Fruit fly (Drosophila melanogaster) whole organism, embryonic: Measurements from ENCODE around the gene Agpat2.
A peak's percentile ranks its signal among the peaks of the same experiment; 100 is the strongest.

Source experiments
- Asciz ChIP-seq: fragments of 200-800 bp; sonication (Bioruptor generic); optimal IDR thresholded peaks from 2 replicates; lab custom pipeline; 2017; ENCODE audit warnings: missing biosample characterization, mild to moderate bottlenecking, missing genetic modification characterization, missing genetic modification reagents
- BtbVII ChIP-seq: fragments of 200-800 bp; sonication (Bioruptor generic); optimal IDR thresholded peaks from 3 replicates; lab custom pipeline; 2017; ENCODE audit warnings: missing biosample characterization, mild to moderate bottlenecking, missing genetic modification characterization
- Bteb2 ChIP-seq: fragments of 200-800 bp; sonication (Bioruptor generic); optimal IDR thresholded peaks from 2 replicates; lab custom pipeline; 2016; ENCODE audit warnings: missing biosample characterization, missing genetic modification characterization
- CG11456 ChIP-seq: fragments of 200-800 bp; sonication (Bioruptor generic); IDR thresholded peaks from 3 replicates; pipeline ENCODE4 v1.3.6; 2022; ENCODE audit warnings: missing biosample characterization, missing genetic modification characterization
- CG13775 ChIP-seq: fragments of 200-800 bp; sonication (Bioruptor generic); optimal IDR thresholded peaks from 3 replicates; lab custom pipeline; 2017; ENCODE audit warnings: missing biosample characterization, mild to moderate bottlenecking, missing genetic modification characterization
- CG15479 ChIP-seq: fragments of 200-800 bp; sonication (Bioruptor generic); optimal IDR thresholded peaks from 3 replicates; lab custom pipeline; 2019; ENCODE audit warnings: missing biosample characterization, mild to moderate bottlenecking, missing genetic modification characterization, moderate library complexity
- CG16863 ChIP-seq: fragments of 200-800 bp; sonication (Bioruptor generic); optimal IDR thresholded peaks from 3 replicates; lab custom pipeline; 2016; ENCODE audit warnings: missing biosample characterization, missing genetic modification characterization
- CG2129 ChIP-seq: fragments of 200-800 bp; sonication (Bioruptor generic); IDR thresholded peaks from 2 replicates; pipeline ENCODE4 v1.3.6; 2022; ENCODE audit warnings: missing biosample characterization, missing genetic modification characterization; ENCODE audit not compliant: partially characterized antibody
- CG2875 ChIP-seq: fragments of 200-800 bp; sonication (Bioruptor generic); optimal IDR thresholded peaks from 2 replicates; lab custom pipeline; 2017; ENCODE audit warnings: missing biosample characterization, mild to moderate bottlenecking, missing genetic modification characterization, missing genetic modification reagents
- CG2889 ChIP-seq: fragments of 200-800 bp; sonication (Bioruptor generic); IDR thresholded peaks from 3 replicates; pipeline ENCODE4 v1.3.6; 2022; ENCODE audit warnings: missing biosample characterization, missing genetic modification characterization
- CG3847 ChIP-seq: fragments of 200-800 bp; sonication (Bioruptor generic); IDR thresholded peaks from 2 replicates; pipeline ENCODE4 v1.3.6; 2022; ENCODE audit warnings: missing biosample characterization, missing genetic modification characterization
- CG4730 ChIP-seq: fragments of 200-800 bp; sonication (Bioruptor generic); IDR thresholded peaks from 2 replicates; pipeline ENCODE4 v1.3.6; 2022; ENCODE audit warnings: missing biosample characterization, missing genetic modification characterization
- CG6689 ChIP-seq: fragments of 200-800 bp; sonication (Bioruptor generic); IDR thresholded peaks from 2 replicates; pipeline ENCODE4 v1.3.6; 2022; ENCODE audit warnings: missing biosample characterization, missing genetic modification characterization
- CG9797 ChIP-seq: fragments of 200-800 bp; sonication (Bioruptor generic); optimal IDR thresholded peaks from 3 replicates; lab custom pipeline; 2018; ENCODE audit warnings: missing biosample characterization, mild to moderate bottlenecking, missing genetic modification characterization
- CG9817 ChIP-seq: fragments of 200-800 bp; sonication (Bioruptor generic); optimal IDR thresholded peaks from 2 replicates; lab custom pipeline; 2018; ENCODE audit warnings: missing biosample characterization, mild to moderate bottlenecking, missing genetic modification characterization, moderate library complexity
- CTCF ChIP-seq: fragments of 200-800 bp; sonication (Bioruptor generic); optimal IDR thresholded peaks from 2 replicates; lab custom pipeline; 2017; ENCODE audit warnings: missing biosample characterization, mild to moderate bottlenecking, missing genetic modification characterization, moderate library complexity
- CkIIα-i1 ChIP-seq: fragments of 200-800 bp; sonication (Bioruptor generic); IDR thresholded peaks from 2 replicates; pipeline ENCODE4 v1.3.6; 2022; ENCODE audit warnings: missing biosample characterization, missing genetic modification characterization
- D ChIP-seq, 2 experiments: fragments of 200-800 bp in 1 of 2; fragments of >200 bp in 1 of 2; sonication (Bioruptor generic) in 1 of 2; optimal IDR thresholded peaks; 2 replicates in 1 of 2; 3 replicates in 1 of 2; lab custom pipeline; 2017; ENCODE audit warnings: mild to moderate bottlenecking in 1 of 2, missing biosample characterization in 1 of 2, missing genetic modification characterization in 1 of 2, missing genetic modification reagents in 1 of 2
- E2f2 ChIP-seq: fragments of 200-800 bp; sonication (Bioruptor generic); IDR thresholded peaks from 2 replicates; pipeline ENCODE4 v1.3.6; 2022; ENCODE audit warnings: missing biosample characterization, missing genetic modification characterization
- Fer2 ChIP-seq: fragments of 200-800 bp; sonication (Bioruptor generic); optimal IDR thresholded peaks from 2 replicates; lab custom pipeline; 2018; ENCODE audit warnings: missing biosample characterization, mild to moderate bottlenecking, missing genetic modification characterization, moderate library complexity
- Gsc ChIP-seq: fragments of 200-800 bp; sonication (Bioruptor generic); IDR thresholded peaks from 2 replicates; pipeline ENCODE4 v1.3.6; 2022; ENCODE audit warnings: missing biosample characterization, missing genetic modification characterization
- Hand ChIP-seq: fragments of 200-800 bp; sonication (Bioruptor generic); optimal IDR thresholded peaks from 2 replicates; lab custom pipeline; 2017; ENCODE audit warnings: mild to moderate bottlenecking, missing biosample characterization, missing genetic modification reagents, missing genetic modification characterization
- Med ChIP-seq: fragments of 200-800 bp; sonication (Bioruptor generic); peaks from one replicate; lab custom pipeline; 2016; ENCODE audit warnings: missing biosample characterization, missing genetic modification characterization, mild to moderate bottlenecking, inconsistent platforms, moderate library complexity
- Mrtf ChIP-seq: fragments of 200-800 bp; sonication (Bioruptor generic); IDR thresholded peaks from 3 replicates; pipeline ENCODE4 v1.3.6; 2022; ENCODE audit warnings: missing biosample characterization, missing genetic modification characterization
- Pdp1 ChIP-seq, 2 experiments: fragments of 200-800 bp; sonication (Bioruptor generic); optimal IDR thresholded peaks; 3 replicates each; lab custom pipeline; 2016; ENCODE audit warnings: missing biosample characterization in 2 of 2, missing genetic modification characterization in 2 of 2, mild to moderate bottlenecking in 1 of 2, moderate library complexity in 1 of 2
- Rx ChIP-seq: fragments of 200-800 bp; sonication (Bioruptor generic); IDR thresholded peaks from 2 replicates; pipeline ENCODE4 v1.3.6; 2022; ENCODE audit warnings: missing biosample characterization, missing genetic modification characterization
- Side ChIP-seq: fragments of 200-800 bp; sonication (Bioruptor generic); optimal IDR thresholded peaks from 2 replicates; lab custom pipeline; 2016; ENCODE audit warnings: missing biosample characterization, missing genetic modification characterization
- Sox102F ChIP-seq: fragments of 200-800 bp; sonication (Bioruptor generic); optimal IDR thresholded peaks from 2 replicates; lab custom pipeline; 2018; ENCODE audit warnings: missing biosample characterization, mild to moderate bottlenecking, missing genetic modification characterization, moderate library complexity
- TFAM ChIP-seq: fragments of 200-800 bp; sonication (Bioruptor generic); optimal IDR thresholded peaks from 2 replicates; lab custom pipeline; 2017; ENCODE audit warnings: missing biosample characterization, missing genetic modification characterization, inconsistent platforms
- Tbp ChIP-seq: fragments of >200 bp; optimal IDR thresholded peaks from 2 replicates; lab custom pipeline; 2018; ENCODE audit warnings: missing biosample characterization, missing genetic modification characterization
- Xrp1 ChIP-seq: fragments of 200-800 bp; sonication (Bioruptor generic); IDR thresholded peaks from 2 replicates; pipeline ENCODE4 v1.3.6; 2022; ENCODE audit warnings: missing biosample characterization, missing genetic modification characterization
- ash1 ChIP-seq: fragments of 200-800 bp; sonication (Bioruptor generic); optimal IDR thresholded peaks from 2 replicates; lab custom pipeline; 2018; ENCODE audit warnings: missing biosample characterization, mild to moderate bottlenecking, missing genetic modification characterization
- bab2 ChIP-seq: fragments of 200-800 bp; sonication (Bioruptor generic); optimal IDR thresholded peaks from 2 replicates; lab custom pipeline; 2016; ENCODE audit warnings: missing biosample characterization, missing genetic modification characterization
- crc ChIP-seq: fragments of 200-800 bp; sonication (Bioruptor generic); optimal IDR thresholded peaks from 2 replicates; lab custom pipeline; 2016; ENCODE audit warnings: missing biosample characterization, missing genetic modification characterization
- dimm ChIP-seq: fragments of 200-800 bp; sonication (Bioruptor generic); IDR thresholded peaks from 2 replicates; pipeline ENCODE4 v1.3.6; 2022; ENCODE audit warnings: missing biosample characterization, missing genetic modification characterization
- dmrt99B ChIP-seq: fragments of 200-800 bp; sonication (Bioruptor generic); optimal IDR thresholded peaks from 2 replicates; lab custom pipeline; 2018; ENCODE audit warnings: missing biosample characterization, mild to moderate bottlenecking, missing genetic modification characterization, moderate library complexity
- ham ChIP-seq: fragments of 200-800 bp; sonication (Bioruptor generic); IDR thresholded peaks from 2 replicates; pipeline ENCODE4 v1.3.6; 2022; ENCODE audit warnings: missing biosample characterization, missing genetic modification characterization
- her ChIP-seq: fragments of 200-800 bp; sonication (Bioruptor generic); optimal IDR thresholded peaks from 2 replicates; lab custom pipeline; 2016; ENCODE audit warnings: missing biosample characterization, missing genetic modification characterization
- ind ChIP-seq: fragments of 200-800 bp; sonication (Bioruptor generic); optimal IDR thresholded peaks from 3 replicates; lab custom pipeline; 2016; ENCODE audit warnings: missing biosample characterization, missing genetic modification characterization
- insv ChIP-seq, 2 experiments: fragments of 200-800 bp; sonication (Bioruptor generic); optimal IDR thresholded peaks; 3 replicates each; lab custom pipeline; 2016 to 2018; ENCODE audit warnings: missing biosample characterization in 2 of 2, missing genetic modification characterization in 2 of 2
- kni ChIP-seq: fragments of 200-800 bp; sonication (Bioruptor generic); optimal IDR thresholded peaks from 3 replicates; lab custom pipeline; 2017; ENCODE audit warnings: mild to moderate bottlenecking, missing biosample characterization, missing genetic modification reagents, missing genetic modification characterization
- lola ChIP-seq, 3 experiments: fragments of >200 bp in 2 of 3; fragments of 200-800 bp in 1 of 3; sonication (Bioruptor generic) in 1 of 3; optimal IDR thresholded peaks; 2 replicates each; lab custom pipeline; 2017 to 2019; ENCODE audit warnings: missing biosample characterization in 3 of 3, missing genetic modification characterization in 3 of 3, mild to moderate bottlenecking in 1 of 3, moderate library complexity in 1 of 3
- mam ChIP-seq: fragments of 200-800 bp; sonication (Bioruptor generic); optimal IDR thresholded peaks from 3 replicates; lab custom pipeline; 2016; ENCODE audit warnings: missing biosample characterization, missing genetic modification characterization
- mld ChIP-seq: fragments of 200-800 bp; sonication (Bioruptor generic); IDR thresholded peaks from 3 replicates; pipeline ENCODE4 v1.3.6; 2022; ENCODE audit warnings: missing biosample characterization, missing genetic modification characterization; ENCODE audit not compliant: partially characterized antibody
- pnt ChIP-seq: fragments of 200-800 bp; sonication (Bioruptor generic); optimal IDR thresholded peaks from 3 replicates; lab custom pipeline; 2016; ENCODE audit warnings: missing biosample characterization, missing genetic modification characterization
- pum ChIP-seq: fragments of 200-800 bp; sonication (Bioruptor generic); optimal IDR thresholded peaks from 2 replicates; lab custom pipeline; 2016; ENCODE audit warnings: missing biosample characterization, missing genetic modification characterization
- rib ChIP-seq: fragments of 200-800 bp; sonication (Bioruptor generic); IDR thresholded peaks from 2 replicates; pipeline ENCODE4 v1.3.6; 2022; ENCODE audit warnings: missing biosample characterization, missing genetic modification characterization
- shn ChIP-seq: fragments of 200-800 bp; sonication (Bioruptor generic); optimal IDR thresholded peaks from 3 replicates; lab custom pipeline; 2016; ENCODE audit warnings: missing biosample characterization, missing genetic modification characterization
- vnd ChIP-seq: fragments of 200-800 bp; sonication (Bioruptor generic); IDR thresholded peaks from 3 replicates; pipeline ENCODE4 v1.3.6; 2022; ENCODE audit warnings: missing biosample characterization, missing genetic modification characterization; ENCODE audit not compliant: partially characterized antibody

The Agpat2 gene

dm6 chr2L:8414887-8415883 lies 48.6 kb downstream of the Agpat2 start, which contains the start of the genes CG13398 and Akap200 (continued):
- TF ChIP-seq shn (GFP tag; lab: Kevin White, UChicago) (no peak), CG2129 (no peak), Gsc (GFP tag; lab: Robert Waterston, UW) (no peak), CG11456 (GFP tag; lab: Robert Waterston, UW) (peak; percentile 54; the same call in 1 of the 3 replicates), CG3847 (GFP tag; lab: Robert Waterston, UW) (peak; percentile 66), ash1 (GFP tag; lab: Kevin White, UChicago) (no peak), crc (no peak), CG13775 (GFP tag; lab: Kevin White, UChicago) (peak; percentile 59), Xrp1 (no peak), kni (no peak), CG9797 (GFP tag; lab: Kevin White, UChicago) (peak; percentile 64), CTCF (no peak), Mrtf (no peak), lola (GFP tag; optimal IDR thresholded peaks at IDR 0.05; lab: Kevin White, UChicago) (peak in 1 of 3 experiments; percentile 50), mam (no peak), CG15479 (GFP tag; lab: Kevin White, UChicago) (peak; percentile 20), ham (GFP tag; lab: Robert Waterston, UW) (no peak), bab2 (GFP tag; lab: Kevin White, UChicago) (no peak), Tbp (GFP tag; lab: Kevin White, UChicago) (peak; percentile 79), Asciz (GFP tag; lab: Kevin White, UChicago) (no peak), dmrt99B (tag; lab: Kevin White, UChicago) (no peak), vnd (GFP tag; lab: Robert Waterston, UW) (no peak), ind (GFP tag; lab: Kevin White, UChicago) (no peak), E2f2 (GFP tag; lab: Robert Waterston, UW) (peak; percentile 45), Bteb2 (no peak), Side (no peak), rib (no peak), pnt (no peak), CG2875 (GFP tag; lab: Kevin White, UChicago) (no peak), TFAM (GFP tag; lab: Kevin White, UChicago) (no peak), dimm (GFP tag; lab: Robert Waterston, UW) (no peak), mld (GFP tag; lab: Robert Waterston, UW) (no peak), Hand (GFP tag; lab: Kevin White, UChicago) (no peak), CG16863 (GFP tag; lab: Kevin White, UChicago) (no peak), CG4730 (GFP tag; lab: Robert Waterston, UW) (no peak), CG2889 (GFP tag; lab: Robert Waterston, UW) (no peak), Med (GFP tag; lab: Kevin White, UChicago) (peak; percentile 76), BtbVII (GFP tag; lab: Kevin White, UChicago) (no peak), CG6689 (0 out of 2 replicates have a peak, but pooled peaks have one; percentile 35), her (GFP tag; lab: Kevin White, UChicago) (peak; percentile 99), Sox102F (GFP tag; lab: Kevin White, UChicago) (no peak), Fer2 (no peak), CG9817 (tag; lab: Kevin White, UChicago) (peak; percentile 33), CkIIα-i1 (GFP tag; lab: Robert Waterston, UW) (no peak), Pdp1 (GFP tag; optimal IDR thresholded peaks at IDR 0.05; lab: Kevin White, UChicago) (peak in 1 of 2 experiments; percentile 32), D (optimal IDR thresholded peaks at IDR 0.05; lab: Kevin White, UChicago) (no peak), D (GFP tag; optimal IDR thresholded peaks at IDR 0.05; lab: Kevin White, UChicago) (no peak), insv (GFP tag; optimal IDR thresholded peaks at IDR 0.05; lab: Kevin White, UChicago) (peak in 1 of 2 experiments; percentile 41), pum (no peak), Rx (GFP tag; lab: Robert Waterston, UW) (no peak)
